In genomic region chr3R:14062869-14063543, dm6 we compare ENCODE assay signal across 2 fruit fly cellular contexts.
TF ChIP-seq lines count a peak whose summit lies in the region.

No protein-coding gene starts in this region.

- TF ChIP-seq CTCF in whole organism, embryonic (GFP tag; optimal IDR thresholded peaks at IDR 0.05; lab: Kevin White, UChicago) = no peak

TF ChIP-seq in whole organism, adult, 20 proteins besides CTCF, POLR2A, EP300 and RAD21:
- TF ChIP-seq CG5204 (GFP tag; optimal IDR thresholded peaks at IDR 0.05; lab: Kevin White, UChicago) (no peak), cic (GFP tag; optimal IDR thresholded peaks at IDR 0.05; lab: Kevin White, UChicago) (peak; percentile 21)

TF ChIP-seq in whole organism, embryonic, 481 proteins besides CTCF, POLR2A, EP300 and RAD21:
- TF ChIP-seq CG13894 (tag; optimal IDR thresholded peaks at IDR 0.05; lab: Kevin White, UChicago) (peak; percentile 96), CG13624 (GFP tag; optimal IDR thresholded peaks at IDR 0.05; lab: Kevin White, UChicago) (peak; percentile 44), CG16779 (GFP tag; IDR thresholded peaks at IDR 0.05; lab: Robert Waterston, UW) (no peak), sd (tag; optimal IDR thresholded peaks at IDR 0.05; lab: Kevin White, UChicago) (peak; percentile 77), CG12769 (tag; optimal IDR thresholded peaks at IDR 0.05; lab: Kevin White, UChicago) (peak; percentile 70), eve (GFP tag; optimal IDR thresholded peaks at IDR 0.05; lab: Kevin White, UChicago) (peak in 1 of 2 experiments; percentile 15)
TF ChIP-seq in whole organism, embryonic: peak in this region for 5.
